Fruit fly (Drosophila melanogaster) whole organism, prepupa: Measurements from ENCODE around the gene Cyp12a5.

Source experiments
- Blimp-1 ChIP-seq: fragments of 200-800 bp; sonication (Bioruptor generic); optimal IDR thresholded peaks from 3 replicates; lab custom pipeline; 2017; ENCODE audit warnings: missing biosample characterization, missing genetic modification characterization, mild to moderate bottlenecking, moderate library complexity, missing genetic modification reagents
- CG10631 ChIP-seq: fragments of 200-800 bp; sonication (Bioruptor generic); optimal IDR thresholded peaks from 2 replicates; lab custom pipeline; 2016; ENCODE audit warnings: missing biosample characterization, missing genetic modification characterization
- CG10669 ChIP-seq: fragments of 200-800 bp; sonication (Bioruptor generic); optimal IDR thresholded peaks from 3 replicates; lab custom pipeline; 2018; ENCODE audit warnings: missing biosample characterization, mild to moderate bottlenecking, missing genetic modification characterization, moderate library complexity
- CG11294 ChIP-seq: fragments of 200-800 bp; sonication (Bioruptor generic); IDR thresholded peaks from 2 replicates; pipeline ENCODE4 v1.3.6; 2022; ENCODE audit warnings: missing biosample characterization, missing genetic modification characterization
- CG11762 ChIP-seq: fragments of 200-800 bp; sonication (Bioruptor generic); optimal IDR thresholded peaks from 3 replicates; lab custom pipeline; 2016; ENCODE audit warnings: missing biosample characterization, missing genetic modification characterization; ENCODE audit not compliant: insufficient read depth
- CG15336 ChIP-seq: fragments of 200-800 bp; sonication (Bioruptor generic); IDR thresholded peaks from 2 replicates; pipeline ENCODE4 v1.3.6; 2022; ENCODE audit warnings: missing biosample characterization, missing genetic modification characterization
- CG16779 ChIP-seq: fragments of 200-800 bp; sonication (Bioruptor generic); optimal IDR thresholded peaks from 3 replicates; lab custom pipeline; 2017; ENCODE audit warnings: missing biosample characterization, mild to moderate bottlenecking, missing genetic modification characterization
- CG3032 ChIP-seq: fragments of 200-800 bp; optimal IDR thresholded peaks from 2 replicates; lab custom pipeline; 2019; ENCODE audit warnings: missing biosample characterization, mild to moderate bottlenecking, missing genetic modification characterization, moderate library complexity
- CG31627 ChIP-seq: fragments of 200-800 bp; sonication (Bioruptor generic); optimal IDR thresholded peaks from 3 replicates; lab custom pipeline; 2016; ENCODE audit warnings: missing biosample characterization, missing genetic modification characterization
- CG32006 ChIP-seq: fragments of 200-800 bp; sonication (Bioruptor generic); optimal IDR thresholded peaks from 3 replicates; lab custom pipeline; 2017; ENCODE audit warnings: missing biosample characterization, mild to moderate bottlenecking, missing genetic modification characterization
- CG34406 ChIP-seq: fragments of 200-800 bp; sonication (Bioruptor generic); optimal IDR thresholded peaks from 3 replicates; lab custom pipeline; 2016; ENCODE audit warnings: missing biosample characterization, missing genetic modification characterization
- CG3919 ChIP-seq: fragments of 200-800 bp; sonication (Bioruptor generic); optimal IDR thresholded peaks from 3 replicates; lab custom pipeline; 2016; ENCODE audit warnings: missing biosample characterization, missing genetic modification characterization
- CG4318 ChIP-seq: fragments of 200-800 bp; sonication (Bioruptor generic); optimal IDR thresholded peaks from 3 replicates; lab custom pipeline; 2017; ENCODE audit warnings: missing biosample characterization, mild to moderate bottlenecking, missing genetic modification characterization
- CG6276 ChIP-seq: fragments of 200-800 bp; sonication (Bioruptor generic); optimal IDR thresholded peaks from 2 replicates; lab custom pipeline; 2017; ENCODE audit warnings: missing biosample characterization, mild to moderate bottlenecking, missing genetic modification characterization
- CG6808 ChIP-seq: fragments of 200-800 bp; sonication (Bioruptor generic); optimal IDR thresholded peaks from 3 replicates; lab custom pipeline; 2017; ENCODE audit warnings: missing biosample characterization, missing genetic modification characterization, mild to moderate bottlenecking, moderate library complexity, missing genetic modification reagents
- CG6854 ChIP-seq: fragments of 200-800 bp; sonication (Bioruptor generic); optimal IDR thresholded peaks from 2 replicates; lab custom pipeline; 2017; ENCODE audit warnings: missing biosample characterization, mild to moderate bottlenecking, missing genetic modification characterization
- CG7368 ChIP-seq: fragments of 200-800 bp; sonication (Bioruptor generic); optimal IDR thresholded peaks from 3 replicates; lab custom pipeline; 2016; ENCODE audit warnings: missing biosample characterization, missing genetic modification characterization
- CG8319 ChIP-seq: fragments of 200-800 bp; sonication (Bioruptor generic); optimal IDR thresholded peaks from 3 replicates; lab custom pipeline; 2016; ENCODE audit warnings: missing biosample characterization, missing genetic modification characterization
- CG8632 ChIP-seq: fragments of 200-800 bp; sonication (Bioruptor generic); optimal IDR thresholded peaks from 3 replicates; lab custom pipeline; 2016; ENCODE audit warnings: missing biosample characterization, missing genetic modification characterization
- CG9139 ChIP-seq: fragments of 200-800 bp; sonication (Bioruptor generic); optimal IDR thresholded peaks from 3 replicates; lab custom pipeline; 2017; ENCODE audit warnings: missing biosample characterization, mild to moderate bottlenecking, missing genetic modification characterization
- Eip75B ChIP-seq: fragments of 200-800 bp; sonication (Bioruptor generic); optimal IDR thresholded peaks from 3 replicates; lab custom pipeline; 2016; ENCODE audit warnings: missing biosample characterization, missing genetic modification characterization
- Eip78C ChIP-seq: fragments of 200-800 bp; sonication (Bioruptor generic); peaks from one replicate; lab custom pipeline; 2016; ENCODE audit warnings: missing biosample characterization, missing genetic modification characterization
- Eip93F ChIP-seq: fragments of 200-800 bp; sonication (Bioruptor generic); optimal IDR thresholded peaks from 2 replicates; lab custom pipeline; 2016; ENCODE audit warnings: missing biosample characterization, mild to moderate bottlenecking, missing genetic modification characterization
- Hr38 ChIP-seq: sonication (Bioruptor generic); optimal IDR thresholded peaks from 2 replicates; lab custom pipeline; 2016; ENCODE audit warnings: missing biosample characterization, missing genetic modification characterization
- Hr39 ChIP-seq: fragments of 200-800 bp; sonication (Bioruptor generic); optimal IDR thresholded peaks from 2 replicates; lab custom pipeline; 2016; ENCODE audit warnings: missing biosample characterization, missing genetic modification characterization
- Hr4 ChIP-seq: fragments of 200-800 bp; sonication (Bioruptor generic); optimal IDR thresholded peaks from 3 replicates; lab custom pipeline; 2016; ENCODE audit warnings: missing biosample characterization, missing genetic modification characterization
- Lpt ChIP-seq: fragments of 200-800 bp; sonication (Bioruptor generic); optimal IDR thresholded peaks from 3 replicates; lab custom pipeline; 2016; ENCODE audit warnings: missing biosample characterization, missing genetic modification characterization
- Met ChIP-seq: fragments of 200-800 bp; sonication (Bioruptor generic); optimal IDR thresholded peaks from 3 replicates; lab custom pipeline; 2016; ENCODE audit warnings: missing biosample characterization, missing genetic modification characterization
- Smox ChIP-seq: fragments of 200-800 bp; sonication (Bioruptor generic); optimal IDR thresholded peaks from 3 replicates; lab custom pipeline; 2016; ENCODE audit warnings: missing biosample characterization, missing genetic modification characterization
- Sox102F ChIP-seq: fragments of 200-800 bp; sonication (Bioruptor generic); optimal IDR thresholded peaks from 2 replicates; lab custom pipeline; 2016; ENCODE audit warnings: missing biosample characterization, mild to moderate bottlenecking, missing genetic modification characterization
- Sox14 ChIP-seq: fragments of 200-800 bp; sonication (Bioruptor generic); optimal IDR thresholded peaks from 3 replicates; lab custom pipeline; 2016; ENCODE audit warnings: missing biosample characterization, missing genetic modification characterization
- Sox15 ChIP-seq: fragments of 200-800 bp; sonication (Bioruptor generic); optimal IDR thresholded peaks from 3 replicates; lab custom pipeline; 2016; ENCODE audit warnings: missing biosample characterization, missing genetic modification characterization
- cyc ChIP-seq: fragments of 200-800 bp; sonication (Bioruptor generic); optimal IDR thresholded peaks from 3 replicates; lab custom pipeline; 2016; ENCODE audit warnings: missing biosample characterization, missing genetic modification characterization
- dac ChIP-seq: fragments of 200-800 bp; sonication (Bioruptor generic); optimal IDR thresholded peaks from 2 replicates; lab custom pipeline; 2017; ENCODE audit warnings: missing biosample characterization, mild to moderate bottlenecking, missing genetic modification characterization
- dsx ChIP-seq: fragments of 200-800 bp; optimal IDR thresholded peaks from 3 replicates; lab custom pipeline; 2019; ENCODE audit warnings: missing biosample characterization, mild to moderate bottlenecking, missing genetic modification characterization, moderate library complexity; ENCODE audit not compliant: poor library complexity, severe bottlenecking
- esn ChIP-seq: fragments of 200-800 bp; sonication (Bioruptor generic); optimal IDR thresholded peaks from 2 replicates; lab custom pipeline; 2016; ENCODE audit warnings: missing biosample characterization, mild to moderate bottlenecking, missing genetic modification characterization, moderate library complexity
- fd59A ChIP-seq: fragments of 200-800 bp; sonication (Bioruptor generic); optimal IDR thresholded peaks from 2 replicates; lab custom pipeline; 2017; ENCODE audit warnings: missing biosample characterization, mild to moderate bottlenecking, missing genetic modification characterization, missing genetic modification reagents
- fd85E ChIP-seq: fragments of 200-800 bp; sonication (Bioruptor generic); optimal IDR thresholded peaks from 3 replicates; lab custom pipeline; 2016; ENCODE audit warnings: missing biosample characterization, missing genetic modification characterization
- fkh ChIP-seq: fragments of 200-800 bp; sonication (Bioruptor generic); optimal IDR thresholded peaks from 3 replicates; lab custom pipeline; 2017; ENCODE audit warnings: missing biosample characterization, mild to moderate bottlenecking, missing genetic modification characterization, moderate library complexity
- lz ChIP-seq: fragments of 200-800 bp; sonication (Bioruptor generic); optimal IDR thresholded peaks from 3 replicates; lab custom pipeline; 2016; ENCODE audit warnings: missing biosample characterization, missing genetic modification characterization
- net ChIP-seq: fragments of 200-800 bp; sonication (Bioruptor generic); optimal IDR thresholded peaks from 3 replicates; lab custom pipeline; 2016; ENCODE audit warnings: missing biosample characterization, missing genetic modification characterization
- pdm3 ChIP-seq: fragments of 200-800 bp; sonication (Bioruptor generic); optimal IDR thresholded peaks from 3 replicates; lab custom pipeline; 2016; ENCODE audit warnings: missing biosample characterization, missing genetic modification characterization
- spab ChIP-seq: fragments of 200-800 bp; sonication (Bioruptor generic); optimal IDR thresholded peaks from 2 replicates; lab custom pipeline; 2017; ENCODE audit warnings: missing biosample characterization, mild to moderate bottlenecking, missing genetic modification characterization, missing genetic modification reagents
- ss ChIP-seq, 2 experiments: fragments of 200-800 bp; sonication (Bioruptor generic); optimal IDR thresholded peaks; 2 replicates in 1 of 2; 3 replicates in 1 of 2; lab custom pipeline; 2017 to 2018; ENCODE audit warnings: mild to moderate bottlenecking in 2 of 2, missing biosample characterization in 2 of 2, missing genetic modification characterization in 2 of 2, moderate library complexity in 1 of 2
- svp ChIP-seq: fragments of 200-800 bp; sonication (Bioruptor generic); peaks from one replicate; lab custom pipeline; 2016; ENCODE audit warnings: missing biosample characterization, missing genetic modification characterization
- topi ChIP-seq: fragments of 200-800 bp; sonication (Bioruptor generic); optimal IDR thresholded peaks from 3 replicates; lab custom pipeline; 2016; ENCODE audit warnings: missing biosample characterization, missing genetic modification characterization
- vri ChIP-seq: fragments of 200-800 bp; sonication (Bioruptor generic); optimal IDR thresholded peaks from 3 replicates; lab custom pipeline; 2016; ENCODE audit warnings: missing biosample characterization, mild to moderate bottlenecking, missing genetic modification characterization

The Cyp12a5 gene

DNA sequence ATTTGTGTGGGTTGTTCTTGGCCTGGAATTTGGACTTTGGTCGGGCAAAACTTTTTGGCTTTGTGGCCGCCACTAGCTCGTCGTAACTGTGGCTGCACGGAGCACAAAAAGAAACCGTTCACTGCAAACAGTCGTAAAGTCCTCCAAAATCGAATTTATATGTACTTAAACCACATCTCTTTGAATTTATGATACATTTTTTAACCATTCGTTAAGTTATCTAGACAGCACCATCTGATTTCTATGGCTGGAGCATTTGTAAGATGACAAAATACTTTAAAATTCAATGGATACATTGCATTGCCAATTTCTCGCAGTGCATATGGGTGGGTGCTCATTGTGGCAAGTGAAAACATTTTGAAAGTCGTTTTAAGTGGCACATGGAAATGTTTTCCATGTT is 28.3 kb upstream of the Cyp12a5 start (continued):
- TF ChIP-seq CG16779 (peak; percentile 23), Smox (GFP tag; lab: Kevin White, UChicago) (peak; percentile 54), esn (GFP tag; lab: Kevin White, UChicago) (peak; percentile 64), CG4318 (GFP tag; lab: Kevin White, UChicago) (peak; percentile 51), CG15336 (GFP tag; lab: Robert Waterston, UW) (peak; percentile 92), fkh (GFP tag; lab: Kevin White, UChicago) (no peak), CG3032 (tag; lab: Kevin White, UChicago) (peak; percentile 6), Blimp-1 (GFP tag; lab: Kevin White, UChicago) (no peak), CG11762 (GFP tag; lab: Kevin White, UChicago) (peak; percentile 40), fd85E (GFP tag; lab: Kevin White, UChicago) (no peak), spab (GFP tag; lab: Kevin White, UChicago) (peak; percentile 19), cyc (GFP tag; lab: Kevin White, UChicago) (peak; percentile 18), CG9139 (GFP tag; lab: Kevin White, UChicago) (no peak), CG31627 (GFP tag; lab: Kevin White, UChicago) (peak; percentile 46), svp (GFP tag; lab: Kevin White, UChicago) (peak; percentile 53), lz (GFP tag; lab: Kevin White, UChicago) (peak; percentile 43), CG11294 (GFP tag; lab: Robert Waterston, UW) (peak; percentile 32; the same call in 1 of the 2 replicates)

DNA sequence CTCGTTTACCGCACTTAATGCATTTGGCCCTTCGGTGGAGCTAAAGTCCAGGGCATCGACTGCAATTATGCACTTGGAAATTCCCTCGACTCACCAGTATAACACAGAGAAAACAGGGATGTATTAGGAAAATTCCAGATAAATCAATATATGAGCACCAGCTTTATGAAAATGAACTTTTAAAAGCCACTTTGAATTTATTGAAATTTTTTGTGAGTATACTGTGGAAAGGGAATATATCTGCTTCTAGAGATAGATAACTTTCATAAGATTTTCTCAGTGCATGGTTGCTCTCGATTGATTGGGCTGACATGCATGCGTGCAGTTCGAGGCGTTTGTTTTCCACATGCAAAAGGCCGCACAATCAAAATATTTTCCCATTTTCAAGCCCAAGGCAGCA is 26.6 kb upstream of the Cyp12a5 start:
- peak; percentile 54 for TF ChIP-seq CG4318 (GFP tag; lab: Kevin White, UChicago)
- TF ChIP-seq CG9139 (GFP tag; lab: Kevin White, UChicago), result peak; percentile 0
- TF ChIP-seq fkh (GFP tag; lab: Kevin White, UChicago), result no peak
- TF ChIP-seq CG10631 (GFP tag; lab: Kevin White, UChicago), result peak; percentile 79
- peak; percentile 71 for TF ChIP-seq net
- TF ChIP-seq fd85E (GFP tag; lab: Kevin White, UChicago), result no peak
- TF ChIP-seq CG3032 (tag; lab: Kevin White, UChicago), result peak; percentile 85
- peak; percentile 70 for TF ChIP-seq CG34406 (GFP tag; lab: Kevin White, UChicago)
- peak; percentile 64 for TF ChIP-seq CG7368 (GFP tag; lab: Kevin White, UChicago)
- TF ChIP-seq CG32006, result peak; percentile 83
- peak; percentile 92 for TF ChIP-seq Eip78C
- peak; percentile 82 for TF ChIP-seq Sox14
- TF ChIP-seq CG8319 (GFP tag; lab: Kevin White, UChicago), result peak; percentile 49
- TF ChIP-seq CG8632 (GFP tag; lab: Kevin White, UChicago), result peak; percentile 62
- TF ChIP-seq CG3919, result peak; percentile 66
- TF ChIP-seq Lpt, result peak; percentile 70
- peak; percentile 44 for TF ChIP-seq Sox15 (GFP tag; lab: Kevin White, UChicago)
- TF ChIP-seq CG15336 (GFP tag; lab: Robert Waterston, UW), result peak; percentile 86
- TF ChIP-seq fd59A, result peak; percentile 64
- TF ChIP-seq dac (GFP tag; lab: Kevin White, UChicago), result no peak
- TF ChIP-seq vri (GFP tag; lab: Kevin White, UChicago), result no peak
- no peak for TF ChIP-seq Hr38 (GFP tag; lab: Kevin White, UChicago)
- peak; percentile 59 for TF ChIP-seq CG31627 (GFP tag; lab: Kevin White, UChicago)
- peak; percentile 68 for TF ChIP-seq CG11762 (GFP tag; lab: Kevin White, UChicago)
- TF ChIP-seq Eip93F (GFP tag; lab: Kevin White, UChicago), result no peak
- peak; percentile 58 for TF ChIP-seq topi (GFP tag; lab: Kevin White, UChicago)
- TF ChIP-seq Eip75B, result peak; percentile 78
- TF ChIP-seq dsx (GFP tag; lab: Kevin White, UChicago), result peak; percentile 57
- peak; percentile 74 for TF ChIP-seq esn (GFP tag; lab: Kevin White, UChicago)
- TF ChIP-seq CG10669 (GFP tag; lab: Kevin White, UChicago), result peak; percentile 80
- TF ChIP-seq lz (GFP tag; lab: Kevin White, UChicago), result peak; percentile 63
- peak; percentile 49 to 77 for TF ChIP-seq ss (GFP tag; optimal IDR thresholded peaks at IDR 0.05; lab: Kevin White, UChicago)
- TF ChIP-seq CG6808, result peak; percentile 84
- peak; percentile 58 for TF ChIP-seq cyc (GFP tag; lab: Kevin White, UChicago)
- TF ChIP-seq CG6854 (GFP tag; lab: Kevin White, UChicago), result no peak
- peak; percentile 77 for TF ChIP-seq pdm3 (GFP tag; lab: Kevin White, UChicago)
- peak; percentile 72 for TF ChIP-seq CG11294 (GFP tag; lab: Robert Waterston, UW)
- peak; percentile 68 for TF ChIP-seq Met
- peak; percentile 53 for TF ChIP-seq Hr39 (GFP tag; lab: Kevin White, UChicago)
- TF ChIP-seq CG6276 (GFP tag; lab: Kevin White, UChicago), result peak; percentile 67
- peak; percentile 85 for TF ChIP-seq Hr4 (GFP tag; lab: Kevin White, UChicago)
- TF ChIP-seq Sox102F (GFP tag; lab: Kevin White, UChicago), result peak; percentile 61
